Worm (Caenorhabditis elegans) whole organism, L1 larva: Measurements from ENCODE around the gene R10D12.13.

ENCODE experiments used
- C16A3.4 ChIP-seq: fragments of 150-350 bp; optimal IDR thresholded peaks from 2 replicates; lab custom pipeline; 2014; ENCODE audit warnings: missing biosample characterization, missing genetic modification characterization
- C34B4.2 ChIP-seq: sonication (generic microtip); optimal IDR thresholded peaks from 2 replicates; lab custom pipeline; 2017; ENCODE audit warnings: mild to moderate bottlenecking, missing genetic modification characterization, missing compliant biosample characterization
- aha-1 ChIP-seq: fragments of 150-350 bp; optimal IDR thresholded peaks from 2 replicates; lab custom pipeline; 2014; ENCODE audit warnings: missing biosample characterization, missing genetic modification characterization
- aly-2 ChIP-seq: fragments of 150-350 bp; optimal IDR thresholded peaks from 2 replicates; lab custom pipeline; 2014; ENCODE audit warnings: missing biosample characterization, missing genetic modification characterization
- blmp-1 ChIP-seq: fragments of 150-350 bp; optimal IDR thresholded peaks from 2 replicates; lab custom pipeline; 2014; ENCODE audit warnings: missing biosample characterization, missing genetic modification characterization
- ceh-63 ChIP-seq: fragments of 200-800 bp; sonication (Bioruptor generic); optimal IDR thresholded peaks from 2 replicates; lab custom pipeline; 2018; ENCODE audit warnings: mild to moderate bottlenecking, missing genetic modification characterization, missing compliant biosample characterization
- ceh-82 ChIP-seq, 3 experiments: fragments of 150-350 bp in 1 of 3; sonication (generic microtip) in 2 of 3; optimal IDR thresholded peaks; 2 replicates each; lab custom pipeline; 2014 to 2017; ENCODE audit warnings: missing biosample characterization in 3 of 3, missing genetic modification characterization in 3 of 3
- ceh-88 ChIP-seq: fragments of 200-800 bp; sonication (Bioruptor generic); IDR thresholded peaks from 2 replicates; pipeline ENCODE4 v1.3.6; 2022; ENCODE audit warnings: missing genetic modification characterization, missing compliant biosample characterization
- dsc-1 ChIP-seq: sonication (generic microtip); optimal IDR thresholded peaks from 2 replicates; lab custom pipeline; 2016; ENCODE audit warnings: mild to moderate bottlenecking, missing genetic modification characterization, missing compliant biosample characterization
- efl-1 ChIP-seq, 4 experiments: fragments of 150-350 bp; optimal IDR thresholded peaks in 3 of 4; peaks in 1 of 4; 1 replicate in 1 of 4; 2 replicates in 3 of 4; lab custom pipeline; 2014; ENCODE audit warnings: missing biosample characterization in 2 of 4, missing genetic modification characterization in 2 of 4, missing genetic modification reagents in 2 of 4
- elt-2 ChIP-seq: sonication (generic microtip); optimal IDR thresholded peaks from 2 replicates; lab custom pipeline; 2016; ENCODE audit warnings: missing genetic modification characterization, mild to moderate bottlenecking, inconsistent platforms, missing compliant biosample characterization, missing genetic modification reagents
- elt-3 ChIP-seq, 6 experiments: fragments of 150-350 bp in 1 of 6; sonication (generic microtip); optimal IDR thresholded peaks; 2 replicates each; lab custom pipeline; 2017 to 2018; ENCODE audit warnings: missing biosample characterization in 6 of 6, missing genetic modification characterization in 6 of 6, inconsistent platforms in 1 of 6
- ets-5 ChIP-seq: fragments of 200-800 bp; sonication (Bioruptor generic); IDR thresholded peaks from 2 replicates; pipeline ENCODE4 v1.3.6; 2022; ENCODE audit warnings: missing genetic modification characterization, missing compliant biosample characterization
- fkh-10 ChIP-seq: sonication (generic microtip); optimal IDR thresholded peaks from 2 replicates; lab custom pipeline; 2017; ENCODE audit warnings: missing biosample characterization, missing genetic modification reagents, missing genetic modification characterization
- fkh-4 ChIP-seq: sonication (generic microtip); optimal IDR thresholded peaks from 2 replicates; lab custom pipeline; 2016; ENCODE audit warnings: missing compliant biosample characterization, missing genetic modification characterization, borderline replicate concordance
- fkh-8 ChIP-seq: sonication (generic microtip); optimal IDR thresholded peaks from 2 replicates; lab custom pipeline; 2016; ENCODE audit warnings: mild to moderate bottlenecking, missing genetic modification characterization, missing compliant biosample characterization
- grh-1 ChIP-seq: fragments of 200-800 bp; sonication (Bioruptor generic); IDR thresholded peaks from 2 replicates; pipeline ENCODE4 v1.3.6; 2022; ENCODE audit warnings: missing genetic modification reagents, missing genetic modification characterization, missing compliant biosample characterization
- hlh-4 ChIP-seq: sonication (generic microtip); optimal IDR thresholded peaks from 2 replicates; lab custom pipeline; 2016; ENCODE audit warnings: mild to moderate bottlenecking, missing genetic modification characterization, missing compliant biosample characterization
- isw-1 ChIP-seq: fragments of 200-800 bp; sonication (Bioruptor generic); IDR thresholded peaks from 2 replicates; pipeline ENCODE4 v1.3.6; 2022; ENCODE audit warnings: missing genetic modification characterization, missing compliant biosample characterization
- lin-13 ChIP-seq: fragments of 150-350 bp; optimal IDR thresholded peaks from 2 replicates; lab custom pipeline; 2014; ENCODE audit warnings: missing biosample characterization, missing genetic modification reagents, missing genetic modification characterization
- lin-14 ChIP-seq: fragments of 200-800 bp; sonication (Bioruptor generic); optimal IDR thresholded peaks from 2 replicates; lab custom pipeline; 2018; ENCODE audit warnings: mild to moderate bottlenecking, missing genetic modification characterization, moderate library complexity, missing compliant biosample characterization
- lin-35 ChIP-seq, 2 experiments: fragments of 150-350 bp; optimal IDR thresholded peaks; 2 replicates each; lab custom pipeline; 2014; ENCODE audit warnings: missing biosample characterization in 2 of 2, missing genetic modification characterization in 2 of 2, missing genetic modification reagents in 2 of 2
- lin-39 ChIP-seq: fragments of 150-350 bp; optimal IDR thresholded peaks from 2 replicates; lab custom pipeline; 2014; ENCODE audit warnings: missing biosample characterization, missing genetic modification reagents, missing genetic modification characterization
- nhr-11 ChIP-seq: fragments of 150-350 bp; optimal IDR thresholded peaks from 2 replicates; lab custom pipeline; 2014; ENCODE audit warnings: missing biosample characterization, missing genetic modification characterization
- nhr-237 ChIP-seq: fragments of 150-350 bp; optimal IDR thresholded peaks from 2 replicates; lab custom pipeline; 2014; ENCODE audit warnings: missing biosample characterization, missing genetic modification characterization
- nhr-76 ChIP-seq: sonication (generic microtip); optimal IDR thresholded peaks from 2 replicates; lab custom pipeline; 2017; ENCODE audit warnings: missing biosample characterization, missing genetic modification characterization
- nhr-77 ChIP-seq: fragments of 150-350 bp; optimal IDR thresholded peaks from 2 replicates; lab custom pipeline; 2014; ENCODE audit warnings: missing biosample characterization, missing genetic modification characterization
- nhr-84 ChIP-seq: sonication (generic microtip); optimal IDR thresholded peaks from 2 replicates; lab custom pipeline; 2017; ENCODE audit warnings: missing biosample characterization, missing genetic modification characterization
- nhr-85 ChIP-seq: sonication (generic microtip); peaks from one replicate; lab custom pipeline; 2016; ENCODE audit warnings: missing genetic modification characterization, inconsistent platforms, missing compliant biosample characterization
- nhr-90 ChIP-seq: sonication (generic microtip); optimal IDR thresholded peaks from 2 replicates; lab custom pipeline; 2016; ENCODE audit warnings: mild to moderate bottlenecking, missing genetic modification characterization, missing compliant biosample characterization; ENCODE audit not compliant: poor library complexity
- rnt-1 ChIP-seq: sonication (generic microtip); optimal IDR thresholded peaks from 2 replicates; lab custom pipeline; 2016; ENCODE audit warnings: mild to moderate bottlenecking, missing genetic modification characterization, moderate library complexity, missing compliant biosample characterization
- skn-1 ChIP-seq: fragments of 150-350 bp; optimal IDR thresholded peaks from 2 replicates; lab custom pipeline; 2014; ENCODE audit warnings: missing biosample characterization, missing genetic modification characterization
- snpc-4 ChIP-seq: fragments of 150-350 bp; optimal IDR thresholded peaks from 2 replicates; lab custom pipeline; 2014; ENCODE audit warnings: missing biosample characterization, missing genetic modification characterization
- sox-4 ChIP-seq: sonication (generic microtip); optimal IDR thresholded peaks from 2 replicates; lab custom pipeline; 2016; ENCODE audit warnings: missing genetic modification characterization, missing compliant biosample characterization
- sup-37 ChIP-seq: fragments of 200-800 bp; sonication (Bioruptor generic); optimal IDR thresholded peaks from 2 replicates; lab custom pipeline; 2018; ENCODE audit warnings: mild to moderate bottlenecking, missing genetic modification characterization, missing compliant biosample characterization
- swsn-7 ChIP-seq: sonication (generic microtip); optimal IDR thresholded peaks from 2 replicates; lab custom pipeline; 2016; ENCODE audit warnings: missing genetic modification characterization, missing compliant biosample characterization
- unc-30 ChIP-seq: sonication (generic microtip); optimal IDR thresholded peaks from 2 replicates; lab custom pipeline; 2017; ENCODE audit warnings: missing biosample characterization, missing genetic modification characterization
- unc-98 ChIP-seq: fragments of 200-800 bp; sonication (Bioruptor generic); IDR thresholded peaks from 2 replicates; pipeline ENCODE4 v1.3.6; 2022; ENCODE audit warnings: missing genetic modification characterization, missing compliant biosample characterization
- zag-1 ChIP-seq: fragments of 150-350 bp; optimal IDR thresholded peaks from 2 replicates; lab custom pipeline; 2014; ENCODE audit warnings: missing biosample characterization, missing genetic modification characterization

Gene R10D12.13

ce11 chrV:13958247-13958646 lies 4.0 kb upstream of the R10D12.13 start, which contains the start of gene R10D12.10:
Gene R10D12.10, minus strand, starts transcription at chrV:13958347.
- no peak for TF ChIP-seq lin-35 (GFP tag; optimal IDR thresholded peaks at IDR 0.05; lab: Kevin White, UChicago)
- TF ChIP-seq aha-1: no peak
- TF ChIP-seq zag-1 (tag; lab: Kevin White, UChicago): no peak
- no peak for TF ChIP-seq ceh-63 (GFP tag; lab: Kevin White, UChicago)
- TF ChIP-seq nhr-77: no peak
- TF ChIP-seq nhr-90 (tag; lab: Kevin White, UChicago): no peak
- TF ChIP-seq fkh-4: no peak
- no peak for TF ChIP-seq lin-13 (GFP tag; lab: Kevin White, UChicago)
- TF ChIP-seq isw-1 (GFP tag; lab: Robert Waterston, UW): no peak
- TF ChIP-seq elt-2: no peak
- TF ChIP-seq hlh-4 (tag; lab: Kevin White, UChicago): no peak
- TF ChIP-seq nhr-85 (tag; lab: Kevin White, UChicago): no peak
- TF ChIP-seq rnt-1 (tag; lab: Kevin White, UChicago): no peak
- TF ChIP-seq grh-1 (GFP tag; lab: Robert Waterston, UW): no peak
- TF ChIP-seq aly-2 (tag; lab: Kevin White, UChicago): no peak
- TF ChIP-seq dsc-1 (tag; lab: Kevin White, UChicago): no peak
- TF ChIP-seq unc-98: no peak

- TF ChIP-seq nhr-90 (tag; lab: Kevin White, UChicago) (no peak), C16A3.4 (tag; lab: Kevin White, UChicago) (no peak)
These were observed 1.3 kb upstream of the R10D12.13 start, which contains the start of gene srh-24 for ce11 chrV:13960916-13961315. Gene srh-24, minus strand, starts transcription at chrV:13961016.

DNA sequence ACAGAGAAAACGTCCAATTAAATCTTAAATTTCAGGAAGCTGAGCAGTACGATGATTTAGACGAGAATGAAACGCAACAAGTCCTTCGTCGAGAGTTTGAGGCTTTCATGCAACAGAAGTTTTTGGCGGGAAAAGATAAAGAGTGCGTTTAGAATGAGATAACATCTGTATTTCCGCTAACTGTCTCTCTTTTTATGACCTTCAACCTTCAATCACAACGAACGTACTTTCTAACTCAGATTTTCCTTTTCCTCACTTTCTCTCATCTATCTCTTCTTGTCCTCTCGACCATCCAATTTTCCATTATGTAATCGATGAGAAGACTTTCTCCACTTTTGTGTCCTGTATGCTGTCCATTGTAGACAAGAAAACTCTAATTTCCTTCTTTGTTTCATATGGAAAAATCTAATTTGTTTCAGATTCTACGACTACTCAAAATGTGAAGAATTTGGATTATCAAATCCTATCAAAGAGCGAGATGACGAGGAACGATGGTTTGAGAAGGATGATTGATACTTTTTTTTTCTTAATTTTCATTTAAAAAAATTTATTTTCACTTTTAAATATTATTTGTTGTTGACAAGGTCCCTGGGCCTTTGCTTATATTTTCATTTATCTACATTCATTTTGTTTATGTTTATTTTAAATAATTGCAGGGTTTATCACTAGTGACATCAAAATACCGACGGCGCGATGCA lies 1.2 kb downstream of the R10D12.13 start, which contains the start of gene sao-1:
sao-1 (plus strand) TSS at position 648 of the 698 bp plus-strand sequence.
- TF ChIP-seq elt-3 (tag; optimal IDR thresholded peaks at IDR 0.05; lab: Kevin White, UChicago) (peak in 2 of 6 experiments; percentile 10 to 20), nhr-90 (tag; lab: Kevin White, UChicago) (no peak), aly-2 (tag; lab: Kevin White, UChicago) (no peak), nhr-85 (tag; lab: Kevin White, UChicago) (peak; percentile 81), lin-14 (GFP tag; lab: Kevin White, UChicago) (peak; percentile 56), blmp-1 (peak; percentile 98), fkh-10 (no peak)

DNA sequence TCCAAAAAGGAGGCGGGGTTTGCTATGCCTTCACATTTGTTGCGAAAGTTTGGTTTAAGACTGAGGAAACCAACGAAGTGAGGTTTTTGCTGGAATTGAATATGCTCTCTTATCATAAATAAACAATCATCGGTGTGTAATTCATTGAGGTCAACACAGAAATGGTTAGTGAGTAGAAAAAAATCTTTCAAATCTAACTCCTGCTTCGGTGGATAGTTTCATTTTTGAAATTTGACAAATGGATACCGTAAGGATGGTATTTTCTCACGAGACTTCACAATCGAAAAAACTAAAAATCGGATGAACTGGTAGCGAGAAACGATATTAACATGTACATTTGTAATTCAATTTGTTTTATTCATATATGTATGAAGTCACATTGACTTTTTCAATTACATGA lies 18.6 kb downstream of the R10D12.13 start, which contains the start of gene eol-1:
eol-1 (minus strand) TSS at position 101 of the 400 bp plus-strand sequence.
- TF ChIP-seq sup-37 (GFP tag; lab: Kevin White, UChicago) (no peak), nhr-76 (no peak), lin-39 (tag; lab: Kevin White, UChicago) (no peak), sox-4 (no peak), nhr-11 (tag; lab: Kevin White, UChicago) (no peak), lin-35 (GFP tag; optimal IDR thresholded peaks at IDR 0.05; lab: Kevin White, UChicago) (no peak), swsn-7 (tag; lab: Kevin White, UChicago) (no peak), efl-1 (optimal IDR thresholded peaks at IDR 0.05; lab: Kevin White, UChicago) (no peak), efl-1 (GFP tag; optimal IDR thresholded peaks at IDR 0.05 in 1 of 2; lab: Kevin White, UChicago) (peak in 1 of 2 experiments; percentile 81)

DNA sequence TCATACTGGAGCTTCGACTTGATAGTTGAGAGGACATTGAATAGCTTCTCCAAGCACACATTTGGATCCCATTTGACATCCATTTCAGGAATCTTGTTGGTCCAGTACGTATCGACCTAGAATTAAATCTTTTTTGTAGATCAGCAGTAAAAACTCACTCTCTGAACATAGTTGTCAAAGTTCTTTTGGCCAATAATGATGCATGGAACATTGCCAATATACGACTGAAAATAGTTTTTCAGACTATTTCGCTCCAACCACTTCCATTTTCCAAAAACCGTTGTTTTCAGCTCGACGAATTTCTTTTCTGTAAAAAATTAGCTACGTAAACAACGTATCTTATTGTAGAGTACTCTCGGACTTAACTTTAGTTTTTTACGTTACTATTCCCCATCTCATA lies 19.5 kb downstream of the R10D12.13 start:
- no peak for TF ChIP-seq dsc-1 (tag; lab: Kevin White, UChicago)
- TF ChIP-seq grh-1 (GFP tag; lab: Robert Waterston, UW): no peak
- no peak for TF ChIP-seq nhr-237 (tag; lab: Kevin White, UChicago)
- no peak for TF ChIP-seq ets-5
- no peak for TF ChIP-seq snpc-4 (tag; lab: Kevin White, UChicago)
- TF ChIP-seq fkh-8 (tag; lab: Kevin White, UChicago): no peak
- no peak for TF ChIP-seq unc-30 (tag; lab: Kevin White, UChicago)
- no peak for TF ChIP-seq swsn-7 (tag; lab: Kevin White, UChicago)
- TF ChIP-seq nhr-77: no peak
- TF ChIP-seq ceh-82 (tag; optimal IDR thresholded peaks at IDR 0.05; lab: Kevin White, UChicago): no peak
- TF ChIP-seq skn-1 (tag; lab: Kevin White, UChicago): no peak
- no peak for TF ChIP-seq nhr-84 (tag; lab: Kevin White, UChicago)
- TF ChIP-seq nhr-90 (tag; lab: Kevin White, UChicago): no peak
- TF ChIP-seq C34B4.2 (tag; lab: Kevin White, UChicago): no peak
- TF ChIP-seq ceh-88 (GFP tag; lab: Robert Waterston, UW): no peak
